Fruit fly (Drosophila melanogaster) whole organism, wandering third instar larva: ENCODE measurements around the gene CG6678.

Experiments used
- HLH106 ChIP-seq: fragments of 200-800 bp; optimal IDR thresholded peaks from 3 replicates; lab custom pipeline; 2019; ENCODE audit warnings: missing biosample characterization, mild to moderate bottlenecking, missing genetic modification characterization, moderate library complexity
- Hnf4 ChIP-seq: fragments of 200-800 bp; sonication (Bioruptor generic); optimal IDR thresholded peaks from 2 replicates; lab custom pipeline; 2016; ENCODE audit warnings: missing biosample characterization, mild to moderate bottlenecking, missing genetic modification characterization
- Mio ChIP-seq: sonication (Bioruptor generic); optimal IDR thresholded peaks from 2 replicates; lab custom pipeline; 2016; ENCODE audit warnings: missing biosample characterization, missing genetic modification characterization
- Myc ChIP-seq: fragments of >200 bp; optimal IDR thresholded peaks from 2 replicates; lab custom pipeline; 2017
- Sp1 ChIP-seq: fragments of 200-800 bp; sonication (Bioruptor generic); optimal IDR thresholded peaks from 3 replicates; lab custom pipeline; 2019; ENCODE audit warnings: missing biosample characterization, mild to moderate bottlenecking, missing genetic modification characterization, moderate library complexity
- Vsx2 ChIP-seq: fragments of 200-300, 225-300 bp; sonication (Bioruptor generic); optimal IDR thresholded peaks from 2 replicates; lab custom pipeline; 2018; ENCODE audit warnings: missing biosample characterization, missing genetic modification characterization; ENCODE audit not compliant: partially characterized antibody
- pan ChIP-seq: fragments of >200 bp; optimal IDR thresholded peaks from 2 replicates; lab custom pipeline; 2017
- psq ChIP-seq: fragments of 200-800 bp; sonication (Bioruptor generic); optimal IDR thresholded peaks from 3 replicates; lab custom pipeline; 2017; ENCODE audit warnings: missing biosample characterization, mild to moderate bottlenecking, missing genetic modification characterization, moderate library complexity
- rgr ChIP-seq: fragments of 200-800 bp; sonication (Bioruptor generic); optimal IDR thresholded peaks from 3 replicates; lab custom pipeline; 2016; ENCODE audit warnings: missing biosample characterization, mild to moderate bottlenecking, missing genetic modification characterization
- tai ChIP-seq: sonication (Bioruptor generic); optimal IDR thresholded peaks from 2 replicates; lab custom pipeline; 2016; ENCODE audit warnings: missing biosample characterization, missing genetic modification characterization
- usp ChIP-seq: fragments of >200 bp; optimal IDR thresholded peaks from 2 replicates; lab custom pipeline; 2017; ENCODE audit warnings: missing biosample characterization, missing genetic modification characterization

dm6 chr3R:21911516-21911915 lies 24.7 kb downstream of the CG6678 start, which contains the start of gene Qsox3:
- no peak for TF ChIP-seq tai (GFP tag; lab: Kevin White, UChicago)
- TF ChIP-seq Mio = no peak
- no peak for TF ChIP-seq HLH106 (tag; lab: Kevin White, UChicago)
- TF ChIP-seq Hnf4 (GFP tag; lab: Kevin White, UChicago) = no peak
- no peak for TF ChIP-seq psq
- TF ChIP-seq Vsx2 = no peak
- no peak for TF ChIP-seq Myc
- TF ChIP-seq rgr (GFP tag; lab: Kevin White, UChicago) = no peak
- no peak for TF ChIP-seq pan (lab: Kevin White, UChicago)
- TF ChIP-seq usp (GFP tag; lab: Kevin White, UChicago) = no peak
- TF ChIP-seq Sp1 (GFP tag; lab: Kevin White, UChicago) = no peak
